Worm (Caenorhabditis elegans) whole organism, early embryonic: ENCODE measurements around the gene duo-1.

Source experiments
- aly-1 ChIP-seq: sonication (generic microtip); optimal IDR thresholded peaks from 2 replicates; lab custom pipeline; 2016; ENCODE audit warnings: missing genetic modification characterization, missing compliant biosample characterization
- scrt-1 ChIP-seq: fragments of 200-800 bp; sonication (Bioruptor generic); IDR thresholded peaks from 2 replicates; pipeline ENCODE4 v1.3.6; 2022; ENCODE audit warnings: missing genetic modification characterization, missing compliant biosample characterization

ce11 chrV:11589433-11589832 lies 35.0 kb downstream of the duo-1 start, which contains the start of gene srx-82:
- TF ChIP-seq aly-1 (no peak), scrt-1 (no peak)
